Fruit fly (Drosophila melanogaster): ENCODE measurements around the gene CG32213.

DNA sequence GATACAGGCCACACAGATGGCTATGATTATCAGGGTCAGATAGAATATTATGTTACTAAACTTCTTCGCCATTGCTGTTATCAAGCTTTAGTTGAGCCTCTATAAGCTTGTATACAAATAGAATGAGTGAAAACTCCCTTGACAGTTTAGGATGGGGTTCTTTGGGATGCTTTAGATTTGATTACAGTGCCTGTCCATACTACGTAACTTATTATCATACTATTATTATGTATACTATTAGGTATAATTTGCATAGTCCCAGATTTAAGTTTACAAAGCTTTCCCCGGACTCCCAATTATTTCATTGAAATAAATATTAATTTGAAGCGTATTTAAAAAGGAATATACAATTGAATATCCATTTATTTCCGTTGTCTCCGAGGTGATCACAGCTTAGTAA is 10.8 kb downstream of the CG32213 start, which contains the start of gene brv1:
- TF ChIP-seq psq (optimal IDR thresholded peaks at IDR 0.05) (no peak), pan (optimal IDR thresholded peaks at IDR 0.05) (no peak)

All from whole organism.